Worm (Caenorhabditis elegans): ENCODE data around the gene nlp-30.

- TF ChIP-seq nhr-237 (tag; optimal IDR thresholded peaks at IDR 0.05) (no peak), unc-62 (GFP tag; optimal IDR thresholded peaks at IDR 0.05) (no peak), ceh-88 (GFP tag; IDR thresholded peaks at IDR 0.05) (no peak), skn-1 (tag; optimal IDR thresholded peaks at IDR 0.05) (no peak), dpl-1 (GFP tag; optimal IDR thresholded peaks at IDR 0.05) (no peak), fkh-4 (tag; optimal IDR thresholded peaks at IDR 0.05; ENCODE audit: borderline replicate concordance) (no peak), sox-4 (tag; optimal IDR thresholded peaks at IDR 0.05) (no peak), unc-30 (tag; optimal IDR thresholded peaks at IDR 0.05) (no peak), C04F5.9 (tag; optimal IDR thresholded peaks at IDR 0.05) (no peak)
These were observed 2.7 kb upstream of the nlp-30 start, which contains the start of gene nlp-34 for ce11 chrV:3979053-3979452.
